Worm (Caenorhabditis elegans) whole organism, early embryonic: Measurements from ENCODE around the gene C49F5.5.

ENCODE experiments used
- B0310.2 ChIP-seq: sonication (generic microtip); optimal IDR thresholded peaks from 2 replicates; lab custom pipeline; 2016; ENCODE audit warnings: mild to moderate bottlenecking, missing genetic modification characterization, missing compliant biosample characterization
- F13C5.2 ChIP-seq: sonication (generic microtip); optimal IDR thresholded peaks from 2 replicates; lab custom pipeline; 2017; ENCODE audit warnings: mild to moderate bottlenecking, missing genetic modification characterization, inconsistent platforms, missing compliant biosample characterization
- aly-1 ChIP-seq: sonication (generic microtip); optimal IDR thresholded peaks from 2 replicates; lab custom pipeline; 2016; ENCODE audit warnings: missing genetic modification characterization, missing compliant biosample characterization
- ama-1 ChIP-seq: fragments of 150-350 bp; optimal IDR thresholded peaks from 2 replicates; lab custom pipeline; 2014
- ceh-13 ChIP-seq: fragments of 200-800 bp; sonication (Bioruptor generic); optimal IDR thresholded peaks from 2 replicates; lab custom pipeline; 2018; ENCODE audit warnings: mild to moderate bottlenecking, missing genetic modification characterization, missing compliant biosample characterization
- ceh-36 ChIP-seq: sonication (generic microtip); optimal IDR thresholded peaks from 2 replicates; lab custom pipeline; 2016; ENCODE audit warnings: missing genetic modification characterization, inconsistent platforms, missing compliant biosample characterization
- ets-7 ChIP-seq: sonication (generic microtip); optimal IDR thresholded peaks from 2 replicates; lab custom pipeline; 2016; ENCODE audit warnings: missing genotype, missing genetic modification characterization, missing compliant biosample characterization
- flt-1 ChIP-seq: fragments of 200-800 bp; sonication (Bioruptor generic); IDR thresholded peaks from 2 replicates; pipeline ENCODE4 v1.3.6; 2022; ENCODE audit warnings: missing genetic modification characterization, missing compliant biosample characterization
- hmbx-1 ChIP-seq: sonication (generic microtip); optimal IDR thresholded peaks from 2 replicates; lab custom pipeline; 2016; ENCODE audit warnings: mild to moderate bottlenecking, missing genetic modification characterization, missing compliant biosample characterization
- hmg-4 ChIP-seq: fragments of 200-800 bp; sonication (Bioruptor generic); optimal IDR thresholded peaks from 2 replicates; lab custom pipeline; 2018; ENCODE audit warnings: mild to moderate bottlenecking, missing genetic modification characterization, missing compliant biosample characterization
- hnd-1 ChIP-seq: sonication (generic microtip); optimal IDR thresholded peaks from 2 replicates; lab custom pipeline; 2016; ENCODE audit warnings: missing genetic modification characterization, missing compliant biosample characterization
- pes-1 ChIP-seq: fragments of 200-800 bp; sonication (Bioruptor generic); IDR thresholded peaks from 2 replicates; pipeline ENCODE4 v1.3.6; 2022; ENCODE audit warnings: missing genetic modification reagents, missing genetic modification characterization, missing compliant biosample characterization
- scrt-1 ChIP-seq: fragments of 200-800 bp; sonication (Bioruptor generic); IDR thresholded peaks from 2 replicates; pipeline ENCODE4 v1.3.6; 2022; ENCODE audit warnings: missing genetic modification characterization, missing compliant biosample characterization
- sea-1 ChIP-seq: fragments of 200-800 bp; sonication (Bioruptor generic); conservative IDR thresholded peaks from 2 replicates; pipeline ENCODE4 v1.3.6; 2022; ENCODE audit warnings: missing genetic modification characterization, missing compliant biosample characterization
- tbx-11 ChIP-seq: fragments of 200-800 bp; sonication (Bioruptor generic); IDR thresholded peaks from 2 replicates; pipeline ENCODE4 v1.3.6; 2022; ENCODE audit warnings: missing genetic modification characterization, missing compliant biosample characterization
- tbx-37 ChIP-seq: fragments of 200-800 bp; sonication (Bioruptor generic); conservative IDR thresholded peaks from 2 replicates; pipeline ENCODE4 v1.3.6; 2022; ENCODE audit warnings: missing genetic modification reagents, missing genetic modification characterization, missing compliant biosample characterization
- tra-4 ChIP-seq: sonication (generic microtip); optimal IDR thresholded peaks from 2 replicates; lab custom pipeline; 2017; ENCODE audit warnings: missing genetic modification characterization, missing compliant biosample characterization

C49F5.5 gene

DNA sequence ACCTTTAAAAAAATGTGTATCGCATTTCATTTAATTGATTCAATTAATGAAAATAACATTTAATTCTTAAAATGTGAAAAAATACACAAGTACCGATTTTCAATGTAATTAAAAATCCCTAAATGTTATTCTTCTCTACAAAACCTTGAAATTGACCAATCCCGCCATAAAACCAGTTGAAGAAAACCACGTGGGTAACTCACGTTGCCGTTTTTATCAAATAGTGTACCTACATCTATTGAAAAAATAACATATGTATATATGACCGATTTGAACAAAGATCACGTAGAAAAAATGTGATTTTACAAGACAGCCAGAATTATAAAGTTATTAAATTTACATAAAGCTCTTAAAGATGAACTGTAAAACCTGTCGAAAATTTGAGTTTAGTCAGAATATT, 20.8 kb upstream of the C49F5.5 start:
- TF ChIP-seq ceh-13 (GFP tag; lab: Kevin White, UChicago) (no peak), flt-1 (no peak), tbx-37 (GFP tag; lab: Robert Waterston, UW) (no peak), ceh-36 (no peak), tra-4 (tag; lab: Kevin White, UChicago) (no peak)

- TF ChIP-seq hmg-4 (GFP tag; lab: Kevin White, UChicago) (no peak), hmbx-1 (tag; lab: Kevin White, UChicago) (no peak), tbx-37 (GFP tag; lab: Robert Waterston, UW) (no peak), flt-1 (no peak), hnd-1 (tag; lab: Kevin White, UChicago) (no peak), tbx-11 (no peak), F13C5.2 (tag; lab: Kevin White, UChicago) (no peak), sea-1 (no peak), ceh-13 (GFP tag; lab: Kevin White, UChicago) (no peak), B0310.2 (tag; lab: Kevin White, UChicago) (no peak), scrt-1 (GFP tag; lab: Robert Waterston, UW) (no peak), tra-4 (tag; lab: Kevin White, UChicago) (no peak), ceh-36 (no peak), aly-1 (tag; lab: Kevin White, UChicago) (no peak)
Observed at ce11 chrX:11965663-11966304, 20.2 kb upstream of the C49F5.5 start, which contains the start of gene sams-1. TSS of gene sams-1 (plus strand) at chrX:11965962.

ce11 chrX:11967034-11967433, 19.0 kb upstream of the C49F5.5 start:
- TF ChIP-seq ets-7 (tag; lab: Kevin White, UChicago) (no peak), B0310.2 (tag; lab: Kevin White, UChicago) (no peak), ceh-36 (no peak), ama-1 (no peak), hmbx-1 (tag; lab: Kevin White, UChicago) (no peak), scrt-1 (GFP tag; lab: Robert Waterston, UW) (no peak), tra-4 (tag; lab: Kevin White, UChicago) (no peak), aly-1 (tag; lab: Kevin White, UChicago) (no peak), sea-1 (no peak), pes-1 (GFP tag; lab: Robert Waterston, UW) (no peak)

DNA sequence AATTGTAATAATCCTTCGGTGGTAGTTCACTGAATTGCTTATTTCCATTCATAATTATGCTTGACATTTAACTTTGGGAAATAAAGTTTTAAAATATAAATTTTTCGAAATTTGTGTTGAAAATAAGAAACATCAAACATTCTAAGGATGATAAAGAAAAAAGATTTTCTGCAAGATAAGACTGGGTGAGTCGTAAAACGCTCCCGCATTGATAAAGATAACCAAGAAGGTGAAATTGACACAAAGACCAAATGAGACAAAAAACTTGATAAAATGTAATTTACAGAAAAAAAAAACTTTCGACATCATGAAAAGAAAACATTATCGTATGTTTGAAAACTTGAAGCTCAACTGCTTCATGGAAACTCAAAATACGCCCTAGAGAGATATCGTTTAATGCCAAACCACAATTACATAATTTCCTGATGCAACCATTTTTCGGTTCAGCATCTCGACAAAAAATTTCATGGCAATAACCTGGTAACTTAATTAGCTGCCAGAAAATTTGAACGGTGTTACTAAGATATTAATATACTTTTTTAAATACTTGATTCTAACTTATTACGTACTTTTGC, 17.9 kb upstream of the C49F5.5 start:
- TF ChIP-seq hmbx-1 (tag; lab: Kevin White, UChicago) (no peak), aly-1 (tag; lab: Kevin White, UChicago) (no peak), F13C5.2 (tag; lab: Kevin White, UChicago) (no peak), tra-4 (tag; lab: Kevin White, UChicago) (no peak), flt-1 (no peak), hnd-1 (tag; lab: Kevin White, UChicago) (no peak), B0310.2 (tag; lab: Kevin White, UChicago) (no peak), sea-1 (no peak), ceh-36 (no peak), hmg-4 (GFP tag; lab: Kevin White, UChicago) (no peak), ets-7 (tag; lab: Kevin White, UChicago) (no peak), pes-1 (GFP tag; lab: Robert Waterston, UW) (no peak)

ce11 chrX:11969085-11969484, 16.9 kb upstream of the C49F5.5 start:
- no peak for TF ChIP-seq tra-4 (tag; lab: Kevin White, UChicago)
- no peak for TF ChIP-seq sea-1

ce11 chrX:11969554-11969953, 16.4 kb upstream of the C49F5.5 start:
- TF ChIP-seq ceh-13 (GFP tag; lab: Kevin White, UChicago) (no peak), hmg-4 (GFP tag; lab: Kevin White, UChicago) (no peak), tbx-11 (no peak), ama-1 (no peak), sea-1 (no peak), F13C5.2 (tag; lab: Kevin White, UChicago) (no peak), hnd-1 (tag; lab: Kevin White, UChicago) (no peak), hmbx-1 (tag; lab: Kevin White, UChicago) (no peak), pes-1 (GFP tag; lab: Robert Waterston, UW) (no peak), scrt-1 (GFP tag; lab: Robert Waterston, UW) (no peak), tbx-37 (GFP tag; lab: Robert Waterston, UW) (no peak)

DNA sequence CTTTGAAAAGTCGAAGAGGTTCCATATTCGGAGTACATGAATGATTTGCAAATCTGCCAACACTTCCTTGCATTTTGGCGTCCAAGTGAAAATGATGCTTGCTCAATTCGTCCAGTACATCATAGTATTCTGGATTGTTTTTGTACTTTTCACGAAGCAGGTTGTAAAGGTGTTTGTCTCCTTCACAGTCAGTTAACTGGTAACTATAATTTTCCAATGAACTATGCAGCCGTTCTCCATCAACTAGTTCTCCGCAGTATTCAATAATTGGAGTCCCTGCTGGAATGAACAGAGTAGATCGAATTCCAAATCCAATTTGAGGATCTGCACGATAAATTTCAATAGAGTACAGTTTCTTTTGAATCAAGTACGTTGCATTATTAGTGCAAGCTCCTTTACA, 14.7 kb upstream of the C49F5.5 start:
- TF ChIP-seq tbx-37 (GFP tag; lab: Robert Waterston, UW) (no peak), hmbx-1 (tag; lab: Kevin White, UChicago) (no peak)

DNA sequence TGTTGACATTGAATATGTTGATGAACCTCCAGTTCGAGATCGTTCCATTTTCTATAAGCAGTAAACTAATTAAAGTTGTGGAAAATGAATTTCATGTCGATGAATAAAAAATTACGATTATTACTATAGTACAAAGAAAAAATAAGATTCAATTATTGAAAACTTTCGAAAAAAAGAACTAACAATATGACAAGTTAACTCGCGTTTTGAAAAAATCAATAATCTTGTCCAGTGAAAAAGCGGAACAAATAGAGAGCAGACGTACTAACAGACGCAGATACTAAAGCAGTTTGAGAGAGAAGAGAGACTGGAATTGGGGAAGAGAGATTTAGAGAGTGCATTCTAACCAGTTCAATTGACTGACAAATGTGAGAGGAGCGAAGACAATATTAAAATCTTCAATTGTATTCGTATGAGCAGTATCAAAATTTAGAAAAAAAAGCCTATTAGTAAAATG, 11.3 kb upstream of the C49F5.5 start, which contains the start of gene set-6:
Gene set-6, minus strand, starts transcription at position 51 of the 457 bp plus-strand sequence.
- no peak for TF ChIP-seq flt-1
- no peak for TF ChIP-seq ceh-13 (GFP tag; lab: Kevin White, UChicago)
- no peak for TF ChIP-seq hmg-4 (GFP tag; lab: Kevin White, UChicago)
- no peak for TF ChIP-seq aly-1 (tag; lab: Kevin White, UChicago)
- TF ChIP-seq pes-1 (GFP tag; lab: Robert Waterston, UW): no peak
- no peak for TF ChIP-seq ama-1
- no peak for TF ChIP-seq sea-1
- no peak for TF ChIP-seq tbx-11
- no peak for TF ChIP-seq B0310.2 (tag; lab: Kevin White, UChicago)
- no peak for TF ChIP-seq hmbx-1 (tag; lab: Kevin White, UChicago)
- TF ChIP-seq ceh-36: no peak
- no peak for TF ChIP-seq tbx-37 (GFP tag; lab: Robert Waterston, UW)
- TF ChIP-seq F13C5.2 (tag; lab: Kevin White, UChicago): no peak
- no peak for TF ChIP-seq scrt-1 (GFP tag; lab: Robert Waterston, UW)
- TF ChIP-seq ets-7 (tag; lab: Kevin White, UChicago): no peak
- no peak for TF ChIP-seq hnd-1 (tag; lab: Kevin White, UChicago)
- no peak for TF ChIP-seq tra-4 (tag; lab: Kevin White, UChicago)
